Fruit fly (Drosophila melanogaster): ENCODE measurements around the gene CG15739.

Gene CG15739

dm6 chrX:11854758-11855465 lies 18.2 kb upstream of the CG15739 start, which contains the start of the genes CG10347 and ATP7:
CG10347 (minus strand) TSS chrX:11854931.
ATP7 (plus strand) TSS chrX:11855022.
- no peak for TF ChIP-seq Vsx2 (GFP tag; optimal IDR thresholded peaks at IDR 0.05; ENCODE audit: partially characterized antibody)
- peak; percentile 61 for TF ChIP-seq h (GFP tag; optimal IDR thresholded peaks at IDR 0.05)
- peak; percentile 11 for TF ChIP-seq woc (GFP tag; optimal IDR thresholded peaks at IDR 0.05)
- no peak for TF ChIP-seq brk (GFP tag; optimal IDR thresholded peaks at IDR 0.05)
- TF ChIP-seq rgr (GFP tag; optimal IDR thresholded peaks at IDR 0.05), result no peak
- no peak for TF ChIP-seq Hr83 (GFP tag; optimal IDR thresholded peaks at IDR 0.05; ENCODE audit: poor library complexity, severe bottlenecking)
- no peak for TF ChIP-seq pan (optimal IDR thresholded peaks at IDR 0.05)
- TF ChIP-seq sage (GFP tag; optimal IDR thresholded peaks at IDR 0.05), result no peak
- peak in 1 of 2 experiments; percentile 43 for TF ChIP-seq foxo (GFP tag; optimal IDR thresholded peaks at IDR 0.05)
- TF ChIP-seq Mio (GFP tag; optimal IDR thresholded peaks at IDR 0.05), result no peak
- peak; percentile 68 for TF ChIP-seq Hnf4 (GFP tag; optimal IDR thresholded peaks at IDR 0.05)
- TF ChIP-seq sv (GFP tag; optimal IDR thresholded peaks at IDR 0.05), result peak; percentile 22
- TF ChIP-seq OdsH (GFP tag; optimal IDR thresholded peaks at IDR 0.05), result no peak
- TF ChIP-seq CrebA (GFP tag; optimal IDR thresholded peaks at IDR 0.05; ENCODE audit: borderline replicate concordance), result no peak
- TF ChIP-seq fru (GFP tag; optimal IDR thresholded peaks at IDR 0.05), result no peak
- peak; percentile 27 for TF ChIP-seq ey (GFP tag; optimal IDR thresholded peaks at IDR 0.05)
- TF ChIP-seq usp (GFP tag; optimal IDR thresholded peaks at IDR 0.05), result no peak
- no peak for TF ChIP-seq N (GFP tag; optimal IDR thresholded peaks at IDR 0.05)
- peak; percentile 23 for TF ChIP-seq HLH106 (tag; optimal IDR thresholded peaks at IDR 0.05)
- TF ChIP-seq br (GFP tag; optimal IDR thresholded peaks at IDR 0.05), result peak; percentile 45
- TF ChIP-seq dsf (GFP tag; optimal IDR thresholded peaks at IDR 0.05; ENCODE audit: borderline replicate concordance), result peak; percentile 20
- peak; percentile 37 for TF ChIP-seq Sp1 (GFP tag; optimal IDR thresholded peaks at IDR 0.05)
- TF ChIP-seq Dif (GFP tag; optimal IDR thresholded peaks at IDR 0.05; ENCODE audit: partially characterized antibody), result no peak
- no peak for TF ChIP-seq Hr78 (GFP tag; optimal IDR thresholded peaks at IDR 0.05)
- no peak for TF ChIP-seq dl (GFP tag; optimal IDR thresholded peaks at IDR 0.05; ENCODE audit: insufficient read depth in 1 of 2, partially characterized antibody in 2 of 2)
- TF ChIP-seq CG32264 (GFP tag; optimal IDR thresholded peaks at IDR 0.05), result no peak
- peak; percentile 12 for TF ChIP-seq psq (GFP tag; optimal IDR thresholded peaks at IDR 0.05)
- no peak for TF ChIP-seq Dfd (GFP tag; optimal IDR thresholded peaks at IDR 0.05)
- TF ChIP-seq Rel (GFP tag; optimal IDR thresholded peaks at IDR 0.05), result no peak
- peak; percentile 95 for TF ChIP-seq Rel (tag; optimal IDR thresholded peaks at IDR 0.05)
- peak; percentile 75 for TF ChIP-seq Jra (GFP tag; optimal IDR thresholded peaks at IDR 0.05)

- TF ChIP-seq Rel (GFP tag; optimal IDR thresholded peaks at IDR 0.05), result no peak
- TF ChIP-seq Rel (tag; optimal IDR thresholded peaks at IDR 0.05), result peak; percentile 86
- TF ChIP-seq Hr83 (GFP tag; optimal IDR thresholded peaks at IDR 0.05; ENCODE audit: poor library complexity, severe bottlenecking), result no peak
These were observed 17.2 kb upstream of the CG15739 start for dm6 chrX:11855950-11856349.

DNA sequence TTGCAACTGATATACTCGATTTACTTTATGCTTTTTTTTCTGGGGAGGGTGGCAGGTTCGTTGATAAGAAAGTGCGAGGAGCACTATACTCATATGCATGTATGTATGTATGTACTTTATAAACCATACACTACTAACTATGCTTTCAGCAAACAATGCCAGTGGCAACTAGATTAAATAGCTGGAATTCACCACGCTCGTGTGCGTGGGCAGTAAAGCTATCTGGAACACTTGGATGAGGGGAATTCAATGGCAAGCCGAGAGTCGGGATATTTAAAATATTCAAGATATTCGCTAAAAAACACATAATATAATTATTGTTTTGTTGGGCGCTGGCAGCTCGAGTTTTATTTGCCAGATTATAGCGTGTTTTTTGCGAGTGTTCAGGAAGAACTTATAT lies 16.3 kb upstream of the CG15739 start:
- TF ChIP-seq sage (GFP tag; optimal IDR thresholded peaks at IDR 0.05) (no peak), tai (GFP tag; optimal IDR thresholded peaks at IDR 0.05) (no peak), brk (GFP tag; optimal IDR thresholded peaks at IDR 0.05) (no peak)

DNA sequence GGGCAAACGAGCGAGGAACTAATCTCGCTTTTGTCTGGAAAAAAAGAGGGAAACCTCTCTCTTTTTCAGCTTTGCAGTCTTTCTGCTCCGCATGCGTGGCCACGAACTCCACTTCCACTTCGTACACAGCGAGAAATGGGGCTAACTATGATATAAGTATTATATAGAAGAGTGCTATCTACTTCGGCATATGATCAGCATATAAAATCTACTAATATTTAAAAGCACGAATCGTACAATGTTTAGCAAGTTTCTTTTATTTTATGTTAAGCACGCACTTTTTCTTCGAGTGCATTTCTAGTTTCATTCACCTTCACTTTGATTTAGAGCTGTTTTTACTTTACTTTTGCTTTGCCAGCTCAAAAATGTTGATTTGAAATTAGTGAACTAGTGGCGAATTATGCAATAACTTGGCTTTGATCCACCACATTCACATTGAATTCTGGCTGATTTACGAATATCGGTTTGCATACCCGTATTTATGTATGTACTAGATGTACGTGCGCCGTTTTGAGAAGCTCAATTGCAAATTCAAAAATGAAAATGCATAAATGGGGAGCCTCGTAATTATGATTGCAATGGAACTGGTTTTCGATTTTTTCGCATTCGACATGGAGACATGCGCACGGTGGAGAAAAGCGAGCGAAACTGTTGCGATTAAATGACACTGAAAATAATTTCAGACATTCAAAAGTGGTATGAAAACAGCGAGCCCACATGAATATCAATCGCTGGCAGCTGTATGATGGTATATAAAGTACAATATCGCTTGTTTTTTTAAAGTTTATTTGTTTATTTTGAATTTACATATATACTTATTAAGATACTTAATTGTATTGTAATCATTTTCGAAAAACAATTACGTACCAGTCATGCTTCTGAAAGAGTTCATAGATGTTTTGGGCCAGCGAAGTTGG lies 15.3 kb upstream of the CG15739 start:
- TF ChIP-seq br (GFP tag; optimal IDR thresholded peaks at IDR 0.05) (peak; percentile 80), tai (GFP tag; optimal IDR thresholded peaks at IDR 0.05) (no peak), Hr83 (GFP tag; optimal IDR thresholded peaks at IDR 0.05; ENCODE audit: poor library complexity, severe bottlenecking) (peak; percentile 48), GATAd (GFP tag; optimal IDR thresholded peaks at IDR 0.05) (no peak), jim (GFP tag; optimal IDR thresholded peaks at IDR 0.05) (no peak), usp (GFP tag; optimal IDR thresholded peaks at IDR 0.05) (no peak), Abd-B (GFP tag; optimal IDR thresholded peaks at IDR 0.05) (no peak), CG32264 (GFP tag; optimal IDR thresholded peaks at IDR 0.05) (peak; percentile 64), CG9705 (GFP tag; optimal IDR thresholded peaks at IDR 0.05) (peak; percentile 15), brk (GFP tag; optimal IDR thresholded peaks at IDR 0.05) (no peak), lola (GFP tag; optimal IDR thresholded peaks at IDR 0.05) (no peak), HLH106 (tag; optimal IDR thresholded peaks at IDR 0.05) (peak; percentile 87), fru (GFP tag; optimal IDR thresholded peaks at IDR 0.05) (peak; percentile 83), dsf (GFP tag; optimal IDR thresholded peaks at IDR 0.05; ENCODE audit: borderline replicate concordance) (no peak), pan (optimal IDR thresholded peaks at IDR 0.05) (no peak), h (GFP tag; optimal IDR thresholded peaks at IDR 0.05) (peak; percentile 81), OdsH (GFP tag; optimal IDR thresholded peaks at IDR 0.05) (peak; percentile 64), psq (GFP tag; optimal IDR thresholded peaks at IDR 0.05) (peak; percentile 52), Rel (GFP tag; optimal IDR thresholded peaks at IDR 0.05) (peak; percentile 34), Rel (tag; optimal IDR thresholded peaks at IDR 0.05) (peak; percentile 45), woc (GFP tag; optimal IDR thresholded peaks at IDR 0.05) (peak; percentile 56), Mio (GFP tag; optimal IDR thresholded peaks at IDR 0.05) (no peak), sv (GFP tag; optimal IDR thresholded peaks at IDR 0.05) (peak; percentile 62), Jra (GFP tag; optimal IDR thresholded peaks at IDR 0.05) (peak; percentile 12), foxo (GFP tag; optimal IDR thresholded peaks at IDR 0.05) (peak in 1 of 2 experiments; percentile 85), N (GFP tag; optimal IDR thresholded peaks at IDR 0.05) (no peak), rgr (GFP tag; optimal IDR thresholded peaks at IDR 0.05) (peak; percentile 78), Vsx2 (GFP tag; optimal IDR thresholded peaks at IDR 0.05; ENCODE audit: partially characterized antibody) (no peak)
